Worm (Caenorhabditis elegans): ENCODE results near the gene wee-1.1.

The wee-1.1 gene

ce11 chrII:9607137-9607536, 23.8 kb upstream of the wee-1.1 start:
- TF ChIP-seq nhr-11 (tag; optimal IDR thresholded peaks at IDR 0.05) (no peak), daf-16 (GFP tag; optimal IDR thresholded peaks at IDR 0.05) (no peak), daf-16 (tag; optimal IDR thresholded peaks at IDR 0.05) (peak; percentile 70), mes-2 (tag; optimal IDR thresholded peaks at IDR 0.05; ENCODE audit: poor library complexity, severe bottlenecking) (no peak), nhr-28 (tag; optimal IDR thresholded peaks at IDR 0.05) (peak; percentile 42), dmd-6 (GFP tag; IDR thresholded peaks at IDR 0.05) (peak; percentile 15; the same call in 1 of the 2 replicates), dve-1 (tag; optimal IDR thresholded peaks at IDR 0.05; ENCODE audit: insufficient read depth) (peak; percentile 69)

ce11 chrII:9606485-9607036, 23.2 kb upstream of the wee-1.1 start:
- TF ChIP-seq Y48G9A.11 (GFP tag; IDR thresholded peaks at IDR 0.05) (no peak), Y75B8A.6 (GFP tag; IDR thresholded peaks at IDR 0.05) (no peak), hlh-11 (tag; optimal IDR thresholded peaks at IDR 0.05) (peak; percentile 38), mdl-1 (tag; optimal IDR thresholded peaks at IDR 0.05) (peak in 1 of 2 experiments; percentile 77), dmd-6 (GFP tag; IDR thresholded peaks at IDR 0.05) (peak; percentile 36), spr-1 (tag; optimal IDR thresholded peaks at IDR 0.05) (no peak), daf-16 (GFP tag; optimal IDR thresholded peaks at IDR 0.05) (no peak), daf-16 (tag; optimal IDR thresholded peaks at IDR 0.05) (peak; percentile 63), fos-1 (tag; optimal IDR thresholded peaks at IDR 0.05) (no peak), nhr-11 (tag; optimal IDR thresholded peaks at IDR 0.05) (peak; percentile 59), aha-1 (tag) (peak; percentile 94), snpc-4 (tag; optimal IDR thresholded peaks at IDR 0.05) (no peak), fkh-10 (GFP tag; optimal IDR thresholded peaks at IDR 0.05) (no peak), dve-1 (tag; optimal IDR thresholded peaks at IDR 0.05; ENCODE audit: insufficient read depth) (peak; percentile 67), T20F7.1 (GFP tag; optimal IDR thresholded peaks at IDR 0.05) (peak; percentile 2), snpc-1.2 (GFP tag; IDR thresholded peaks at IDR 0.05) (no peak), hif-1 (tag; optimal IDR thresholded peaks at IDR 0.05) (peak; percentile 57 to 97), lin-29 (GFP tag; IDR thresholded peaks at IDR 0.05) (no peak), hlh-30 (tag; optimal IDR thresholded peaks at IDR 0.05; ENCODE audit: insufficient read depth) (peak; percentile 36), pha-4 (GFP tag; IDR thresholded peaks at IDR 0.05) (no peak), pha-4 (tag; optimal IDR thresholded peaks at IDR 0.05) (no peak)

ce11 chrII:9605954-9606353, 22.6 kb upstream of the wee-1.1 start:
- peak; percentile 44 for TF ChIP-seq mxl-3 (GFP tag; optimal IDR thresholded peaks at IDR 0.05)
- peak; percentile 45 for TF ChIP-seq hlh-30 (tag; optimal IDR thresholded peaks at IDR 0.05; ENCODE audit: insufficient read depth)
- peak in 1 of 2 experiments; percentile 59 for TF ChIP-seq mdl-1 (tag; optimal IDR thresholded peaks at IDR 0.05)
- TF ChIP-seq arid-1 (GFP tag; conservative IDR thresholded peaks at IDR 0.05): no peak
- no peak for TF ChIP-seq mep-1 (tag; optimal IDR thresholded peaks at IDR 0.05)
- 0 out of 2 replicates have a peak, but pooled peaks have one; percentile 30 for TF ChIP-seq ctbp-1 (GFP tag; IDR thresholded peaks at IDR 0.05)
- peak; percentile 42 for TF ChIP-seq nhr-11 (tag; optimal IDR thresholded peaks at IDR 0.05)
- TF ChIP-seq duxl-1 (tag; optimal IDR thresholded peaks at IDR 0.05; ENCODE audit: poor library complexity): no peak
- peak; percentile 61 for TF ChIP-seq nhr-28 (tag; optimal IDR thresholded peaks at IDR 0.05)
- TF ChIP-seq unc-62 (GFP tag; optimal IDR thresholded peaks at IDR 0.05 in 1 of 2): peak in 1 of 2 experiments; percentile 8
- TF ChIP-seq unc-62 (tag; optimal IDR thresholded peaks at IDR 0.05): no peak
- TF ChIP-seq spr-1 (tag; optimal IDR thresholded peaks at IDR 0.05): no peak
- TF ChIP-seq T26A8.4 (GFP tag; IDR thresholded peaks at IDR 0.05): no peak

DNA sequence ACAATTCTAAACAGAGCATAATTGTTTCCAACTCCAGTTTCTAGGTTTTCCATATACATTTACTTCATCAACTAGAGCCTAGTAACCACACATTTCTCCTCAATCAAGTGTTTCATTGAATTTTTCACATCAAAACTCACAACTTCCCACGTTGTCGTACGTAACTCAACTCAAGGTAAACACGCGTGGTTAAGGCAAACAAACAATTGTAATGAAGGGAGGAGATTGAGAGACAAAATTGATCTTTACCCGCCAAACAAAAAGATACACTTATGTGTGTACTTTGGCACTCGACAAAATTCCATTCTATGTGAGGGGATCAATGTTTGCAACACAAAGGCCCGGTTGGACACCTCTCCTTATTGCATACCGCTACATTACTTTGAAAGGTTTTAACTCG, 22.0 kb upstream of the wee-1.1 start, which contains the start of gene nhr-19:
Gene nhr-19, minus strand, starts transcription at position 191 of the 400 bp plus-strand sequence.
- TF ChIP-seq unc-62 (GFP tag; optimal IDR thresholded peaks at IDR 0.05 in 1 of 2) (peak in 1 of 2 experiments; percentile 88), unc-62 (tag; optimal IDR thresholded peaks at IDR 0.05) (no peak), pha-4 (GFP tag; IDR thresholded peaks at IDR 0.05) (no peak), pha-4 (tag; optimal IDR thresholded peaks at IDR 0.05) (no peak), jun-1 (tag; optimal IDR thresholded peaks at IDR 0.05) (no peak), F44E2.7 (GFP tag; IDR thresholded peaks at IDR 0.05) (no peak), mxl-3 (GFP tag; optimal IDR thresholded peaks at IDR 0.05) (peak; percentile 33), hmg-1.1 (GFP tag; IDR thresholded peaks at IDR 0.05) (no peak), ama-1 (optimal IDR thresholded peaks at IDR 0.05) (no peak), ceh-44 (GFP tag; IDR thresholded peaks at IDR 0.05) (no peak), nhr-42 (GFP tag; IDR thresholded peaks at IDR 0.05) (no peak), daf-16 (GFP tag; optimal IDR thresholded peaks at IDR 0.05) (no peak), daf-16 (tag; optimal IDR thresholded peaks at IDR 0.05) (peak; percentile 63), nhr-11 (tag; optimal IDR thresholded peaks at IDR 0.05) (peak; percentile 74), nhr-28 (tag; optimal IDR thresholded peaks at IDR 0.05) (peak; percentile 23), fos-1 (tag; optimal IDR thresholded peaks at IDR 0.05) (no peak), nhr-77 (tag; optimal IDR thresholded peaks at IDR 0.05) (no peak), F26F4.8 (GFP tag; conservative IDR thresholded peaks at IDR 0.05) (no peak), dmd-8 (GFP tag; IDR thresholded peaks at IDR 0.05) (no peak), pqm-1 (tag; optimal IDR thresholded peaks at IDR 0.05) (no peak), aha-1 (tag) (peak; percentile 72)

Measured in whole organism, L4 larva.